Worm (Caenorhabditis elegans): ENCODE data around the gene col-138.
A peak's percentile ranks its signal among the peaks of the same experiment; 100 is the strongest.

DNA sequence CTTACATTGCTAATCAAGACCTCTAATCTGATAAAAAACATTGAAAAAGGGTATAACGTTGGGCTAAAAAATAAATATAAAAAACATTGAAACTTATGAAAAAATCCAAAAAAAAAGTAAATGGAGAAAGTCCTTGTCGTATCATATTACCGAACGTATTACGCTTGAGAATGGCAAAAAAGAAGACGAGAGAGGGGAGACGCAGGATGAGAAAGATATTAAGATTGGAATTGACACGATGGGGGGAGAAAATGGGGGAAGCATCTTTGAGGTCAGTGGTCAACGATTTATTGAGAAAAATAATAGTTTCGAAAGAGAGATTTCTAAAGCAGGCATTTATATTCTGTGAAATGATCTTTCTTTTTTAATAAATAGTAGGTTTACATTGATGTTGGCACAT is 25.8 kb upstream of the col-138 start:
- TF ChIP-seq dmd-4 (tag; optimal IDR thresholded peaks at IDR 0.05) (no peak), lin-39 (tag; optimal IDR thresholded peaks at IDR 0.05) (no peak), nhr-237 (tag; optimal IDR thresholded peaks at IDR 0.05) (no peak), blmp-1 (tag; optimal IDR thresholded peaks at IDR 0.05; ENCODE audit: insufficient read depth) (no peak), aly-2 (tag; optimal IDR thresholded peaks at IDR 0.05) (no peak), C34F6.9 (tag; optimal IDR thresholded peaks at IDR 0.05) (peak; percentile 3), nhr-25 (tag; optimal IDR thresholded peaks at IDR 0.05) (peak; percentile 38), elt-1 (tag; optimal IDR thresholded peaks at IDR 0.05) (no peak), ztf-11 (tag; optimal IDR thresholded peaks at IDR 0.05) (no peak), ZK546.5 (tag; optimal IDR thresholded peaks at IDR 0.05) (no peak)

All from whole organism, L2 larva.